Worm (Caenorhabditis elegans) whole organism, mixed stage, embryonic: ENCODE results near the gene R11D1.1.

Experiments
- blmp-1 ChIP-seq: fragments of 150-350 bp; optimal IDR thresholded peaks from 2 replicates; lab custom pipeline; 2014; ENCODE audit warnings: missing biosample characterization, missing genetic modification characterization
- ces-1 ChIP-seq: fragments of 150-350 bp; optimal IDR thresholded peaks from 2 replicates; lab custom pipeline; 2014; ENCODE audit warnings: missing biosample characterization, missing genetic modification reagents, missing genetic modification characterization
- lsy-2 ChIP-seq: fragments of 150-350 bp; optimal IDR thresholded peaks from 2 replicates; lab custom pipeline; 2014; ENCODE audit warnings: missing biosample characterization, missing genetic modification characterization
- mab-5 ChIP-seq: fragments of 150-350 bp; optimal IDR thresholded peaks from 2 replicates; lab custom pipeline; 2014; ENCODE audit warnings: missing biosample characterization, missing genetic modification characterization
- nhr-237 ChIP-seq: fragments of 150-350 bp; optimal IDR thresholded peaks from 2 replicates; lab custom pipeline; 2014; ENCODE audit warnings: missing biosample characterization, missing genetic modification characterization
- nhr-76 ChIP-seq: sonication (generic microtip); optimal IDR thresholded peaks from 2 replicates; lab custom pipeline; 2017; ENCODE audit warnings: missing biosample characterization, missing genetic modification characterization
- pha-4 ChIP-seq: fragments of 150-350 bp; optimal IDR thresholded peaks from 2 replicates; lab custom pipeline; 2018; ENCODE audit warnings: missing biosample characterization, missing genetic modification reagents, missing genetic modification characterization
- snpc-4 ChIP-seq: fragments of 150-350 bp; optimal IDR thresholded peaks from 2 replicates; lab custom pipeline; 2014; ENCODE audit warnings: missing biosample characterization, missing genetic modification characterization
- unc-39 ChIP-seq: fragments of 150-350 bp; optimal IDR thresholded peaks from 2 replicates; lab custom pipeline; 2014; ENCODE audit warnings: missing biosample characterization, missing genetic modification characterization
- unc-62 ChIP-seq: fragments of 150-350 bp; optimal IDR thresholded peaks from 2 replicates; lab custom pipeline; 2014; ENCODE audit warnings: missing biosample characterization, missing genetic modification reagents, missing genetic modification characterization

- TF ChIP-seq pha-4 (no peak), blmp-1 (tag; lab: Kevin White, UChicago) (no peak), nhr-237 (tag; lab: Kevin White, UChicago) (no peak), ces-1 (no peak), unc-39 (no peak), nhr-76 (tag; lab: Kevin White, UChicago) (no peak), unc-62 (GFP tag; lab: Kevin White, UChicago) (no peak), lsy-2 (no peak), snpc-4 (tag; lab: Kevin White, UChicago) (no peak), mab-5 (no peak)
Measured at ce11 chrV:12667397-12667796, 36.8 kb upstream of the R11D1.1 start.
